Worm (Caenorhabditis elegans): ENCODE results near the gene F14D7.14.

- TF ChIP-seq aly-2 (tag; optimal IDR thresholded peaks at IDR 0.05) (no peak), nhr-71 (tag; optimal IDR thresholded peaks at IDR 0.05) (no peak), zip-4 (GFP tag; optimal IDR thresholded peaks at IDR 0.05) (no peak), jun-1 (tag; optimal IDR thresholded peaks at IDR 0.05) (no peak)
Measured at ce11 chrV:14311115-14311514, 1.4 kb downstream of the F14D7.14 start, which contains the start of gene ddn-3.

All from whole organism, L1 larva.